Fruit fly (Drosophila melanogaster) whole organism, embryonic: ENCODE measurements around the gene lbe.

Experiments used
- CG11093 ChIP-seq: fragments of 200-800 bp; sonication (Bioruptor generic); IDR thresholded peaks from 3 replicates; pipeline ENCODE4 v1.3.6; 2022; ENCODE audit warnings: missing biosample characterization, missing genetic modification characterization
- CG12104 ChIP-seq: fragments of 200-800 bp; sonication (Bioruptor generic); optimal IDR thresholded peaks from 3 replicates; lab custom pipeline; 2016; ENCODE audit warnings: missing biosample characterization, missing genetic modification characterization
- CG14050 ChIP-seq: fragments of 200-800 bp; sonication (Bioruptor generic); IDR thresholded peaks from 3 replicates; pipeline ENCODE4 v1.3.6; 2022; ENCODE audit warnings: missing biosample characterization, missing genetic modification characterization
- CG15011 ChIP-seq: fragments of 200-800 bp; sonication (Bioruptor generic); optimal IDR thresholded peaks from 3 replicates; lab custom pipeline; 2018; ENCODE audit warnings: missing biosample characterization, mild to moderate bottlenecking, missing genetic modification characterization
- CG15479 ChIP-seq: fragments of 200-800 bp; sonication (Bioruptor generic); optimal IDR thresholded peaks from 3 replicates; lab custom pipeline; 2019; ENCODE audit warnings: missing biosample characterization, mild to moderate bottlenecking, missing genetic modification characterization, moderate library complexity
- CG15514 ChIP-seq: fragments of 200-800 bp; sonication (Bioruptor generic); optimal IDR thresholded peaks from 3 replicates; lab custom pipeline; 2017; ENCODE audit warnings: missing biosample characterization, missing genetic modification characterization, mild to moderate bottlenecking, moderate library complexity, missing genetic modification reagents
- CG16779 ChIP-seq: fragments of 200-800 bp; sonication (Bioruptor generic); IDR thresholded peaks from 2 replicates; pipeline ENCODE4 v1.3.6; 2022; ENCODE audit warnings: missing biosample characterization, missing genetic modification characterization
- CG17328 ChIP-seq: fragments of 200-800 bp; sonication (Bioruptor generic); IDR thresholded peaks from 2 replicates; pipeline ENCODE4 v1.3.6; 2022; ENCODE audit warnings: missing biosample characterization, missing genetic modification characterization
- CG2678 ChIP-seq: fragments of 200-800 bp; sonication (Bioruptor generic); optimal IDR thresholded peaks from 3 replicates; lab custom pipeline; 2019; ENCODE audit warnings: missing biosample characterization, mild to moderate bottlenecking, missing genetic modification characterization, moderate library complexity
- CG3065 ChIP-seq: fragments of 200-800 bp; sonication (Bioruptor generic); optimal IDR thresholded peaks from 2 replicates; lab custom pipeline; 2016; ENCODE audit warnings: missing biosample characterization, missing genetic modification characterization
- CG42726 ChIP-seq: fragments of 200-800 bp; sonication (Bioruptor generic); IDR thresholded peaks from 2 replicates; pipeline ENCODE4 v1.3.6; 2022; ENCODE audit warnings: missing biosample characterization, missing genetic modification characterization; ENCODE audit not compliant: partially characterized antibody
- CG4404 ChIP-seq: fragments of 200-800 bp; sonication (Bioruptor generic); IDR thresholded peaks from 2 replicates; pipeline ENCODE4 v1.3.6; 2022; ENCODE audit warnings: missing biosample characterization, missing genetic modification characterization
- CG6765 ChIP-seq: fragments of 200-800 bp; sonication (Bioruptor generic); optimal IDR thresholded peaks from 3 replicates; lab custom pipeline; 2017; ENCODE audit warnings: missing biosample characterization, mild to moderate bottlenecking, missing genetic modification characterization
- CG7556 ChIP-seq: fragments of 200-800 bp; sonication (Bioruptor generic); optimal IDR thresholded peaks from 2 replicates; lab custom pipeline; 2017; ENCODE audit warnings: missing biosample characterization, mild to moderate bottlenecking, missing genetic modification characterization
- CG7963 ChIP-seq: fragments of 200-800 bp; sonication (Bioruptor generic); IDR thresholded peaks from 3 replicates; pipeline ENCODE4 v1.3.6; 2022; ENCODE audit warnings: missing biosample characterization, missing genetic modification characterization; ENCODE audit not compliant: partially characterized antibody
- CG8388 ChIP-seq: fragments of 200-800 bp; sonication (Bioruptor generic); optimal IDR thresholded peaks from 2 replicates; lab custom pipeline; 2019; ENCODE audit warnings: missing biosample characterization, mild to moderate bottlenecking, missing genetic modification characterization, moderate library complexity
- CG9727 ChIP-seq: fragments of 200-800 bp; sonication (Bioruptor generic); optimal IDR thresholded peaks from 3 replicates; lab custom pipeline; 2017; ENCODE audit warnings: missing biosample characterization, mild to moderate bottlenecking, missing genetic modification characterization
- D ChIP-seq, 2 experiments: fragments of 200-800 bp in 1 of 2; fragments of >200 bp in 1 of 2; sonication (Bioruptor generic) in 1 of 2; optimal IDR thresholded peaks; 2 replicates in 1 of 2; 3 replicates in 1 of 2; lab custom pipeline; 2017; ENCODE audit warnings: mild to moderate bottlenecking in 1 of 2, missing biosample characterization in 1 of 2, missing genetic modification characterization in 1 of 2, missing genetic modification reagents in 1 of 2
- Dip2 ChIP-seq: fragments of 200-800 bp; sonication (Bioruptor generic); IDR thresholded peaks from 2 replicates; pipeline ENCODE4 v1.3.6; 2022; ENCODE audit warnings: missing biosample characterization, missing genetic modification characterization
- Dip3 ChIP-seq: fragments of 200-800 bp; sonication (Bioruptor generic); optimal IDR thresholded peaks from 3 replicates; lab custom pipeline; 2016; ENCODE audit warnings: missing biosample characterization, missing genetic modification characterization
- Dref ChIP-seq: fragments of 200-800 bp; sonication (Bioruptor generic); IDR thresholded peaks from 2 replicates; pipeline ENCODE4 v1.3.6; 2022; ENCODE audit warnings: missing biosample characterization, missing genetic modification characterization
- Fer3 ChIP-seq: fragments of 200-800 bp; sonication (Bioruptor generic); optimal IDR thresholded peaks from 2 replicates; lab custom pipeline; 2018; ENCODE audit warnings: missing biosample characterization, mild to moderate bottlenecking, missing genetic modification characterization, moderate library complexity
- Hr39 ChIP-seq: fragments of >200 bp; optimal IDR thresholded peaks from 2 replicates; lab custom pipeline; 2017
- Nf-YB ChIP-seq: fragments of 200-800 bp; sonication (Bioruptor generic); optimal IDR thresholded peaks from 3 replicates; lab custom pipeline; 2019; ENCODE audit warnings: missing biosample characterization, mild to moderate bottlenecking, missing genetic modification characterization, moderate library complexity
- Nf-YC ChIP-seq: fragments of 200-800 bp; optimal IDR thresholded peaks from 3 replicates; lab custom pipeline; 2019; ENCODE audit warnings: missing biosample characterization, mild to moderate bottlenecking, missing genetic modification characterization, moderate library complexity
- Ravus ChIP-seq: fragments of 200-800 bp; sonication (Bioruptor generic); IDR thresholded peaks from 2 replicates; pipeline ENCODE4 v1.3.6; 2022; ENCODE audit warnings: missing biosample characterization, missing genetic modification characterization
- Six4 ChIP-seq: fragments of 200-800 bp; sonication (Bioruptor generic); optimal IDR thresholded peaks from 2 replicates; lab custom pipeline; 2016; ENCODE audit warnings: missing biosample characterization, missing genetic modification characterization
- Xrp1 ChIP-seq: fragments of 200-800 bp; sonication (Bioruptor generic); IDR thresholded peaks from 2 replicates; pipeline ENCODE4 v1.3.6; 2022; ENCODE audit warnings: missing biosample characterization, missing genetic modification characterization
- bowl ChIP-seq: fragments of 200-800 bp; sonication (Bioruptor generic); IDR thresholded peaks from 2 replicates; pipeline ENCODE4 v1.3.6; 2022; ENCODE audit warnings: missing biosample characterization, missing genetic modification characterization
- cg ChIP-seq: fragments of 200-800 bp; sonication (Bioruptor generic); optimal IDR thresholded peaks from 3 replicates; lab custom pipeline; 2019; ENCODE audit warnings: missing biosample characterization, mild to moderate bottlenecking, missing genetic modification characterization, moderate library complexity
- dmrt99B ChIP-seq: fragments of 200-800 bp; sonication (Bioruptor generic); optimal IDR thresholded peaks from 2 replicates; lab custom pipeline; 2018; ENCODE audit warnings: missing biosample characterization, mild to moderate bottlenecking, missing genetic modification characterization, moderate library complexity
- esg ChIP-seq: fragments of 200-800 bp; sonication (Bioruptor generic); conservative IDR thresholded peaks from 2 replicates; pipeline ENCODE4 v1.3.6; 2022; ENCODE audit warnings: missing biosample characterization, missing genetic modification characterization
- ewg ChIP-seq: fragments of 200-800 bp; sonication (Bioruptor generic); optimal IDR thresholded peaks from 3 replicates; lab custom pipeline; 2017; ENCODE audit warnings: mild to moderate bottlenecking, missing biosample characterization, missing genetic modification reagents, missing genetic modification characterization
- fru ChIP-seq: fragments of >200 bp; optimal IDR thresholded peaks from 2 replicates; lab custom pipeline; 2017
- gro ChIP-seq: fragments of 200-800 bp; sonication (Bioruptor generic); optimal IDR thresholded peaks from 2 replicates; lab custom pipeline; 2016; ENCODE audit warnings: missing biosample characterization, missing genetic modification characterization
- ind ChIP-seq: fragments of 200-800 bp; sonication (Bioruptor generic); optimal IDR thresholded peaks from 3 replicates; lab custom pipeline; 2016; ENCODE audit warnings: missing biosample characterization, missing genetic modification characterization
- inv ChIP-seq: fragments of 200-800 bp; sonication (Bioruptor generic); IDR thresholded peaks from 2 replicates; pipeline ENCODE4 v1.3.6; 2022; ENCODE audit warnings: missing biosample characterization, missing genetic modification characterization; ENCODE audit not compliant: partially characterized antibody
- jumu ChIP-seq: fragments of 200-800 bp; sonication (Bioruptor generic); optimal IDR thresholded peaks from 3 replicates; lab custom pipeline; 2016; ENCODE audit warnings: missing biosample characterization, missing genetic modification characterization
- lbe ChIP-seq: fragments of 200-800 bp; sonication (Bioruptor generic); optimal IDR thresholded peaks from 2 replicates; lab custom pipeline; 2016; ENCODE audit warnings: missing biosample characterization, mild to moderate bottlenecking, missing genetic modification characterization
- oc ChIP-seq: fragments of 200-800 bp; sonication (Bioruptor generic); optimal IDR thresholded peaks from 2 replicates; lab custom pipeline; 2018; ENCODE audit warnings: missing biosample characterization, mild to moderate bottlenecking, missing genetic modification characterization, moderate library complexity
- odd ChIP-seq: fragments of 200-800 bp; sonication (Bioruptor generic); optimal IDR thresholded peaks from 2 replicates; lab custom pipeline; 2017; ENCODE audit warnings: missing biosample characterization, mild to moderate bottlenecking, missing genetic modification characterization
- prd ChIP-seq, 3 experiments: fragments of >200 bp in 2 of 3; fragments of 200-800 bp in 1 of 3; sonication (Bioruptor generic) in 1 of 3; optimal IDR thresholded peaks in 2 of 3; IDR thresholded peaks in 1 of 3; 2 replicates in 2 of 3; 3 replicates in 1 of 3; pipeline versions ENCODE4 v1.3.6 to Lab custom; 2017 to 2022; ENCODE audit warnings: missing biosample characterization in 1 of 3, missing genetic modification characterization in 1 of 3
- rib ChIP-seq: fragments of 200-800 bp; sonication (Bioruptor generic); IDR thresholded peaks from 2 replicates; pipeline ENCODE4 v1.3.6; 2022; ENCODE audit warnings: missing biosample characterization, missing genetic modification characterization
- ro ChIP-seq: fragments of 200-800 bp; sonication (Bioruptor generic); IDR thresholded peaks from 2 replicates; pipeline ENCODE4 v1.3.6; 2022; ENCODE audit warnings: missing biosample characterization, missing genetic modification characterization
- sens ChIP-seq: fragments of 200-800 bp; sonication (Bioruptor generic); peaks from one replicate; lab custom pipeline; 2016; ENCODE audit warnings: missing biosample characterization, missing genetic modification characterization
- sob ChIP-seq: fragments of 200-800 bp; sonication (Bioruptor generic); IDR thresholded peaks from 2 replicates; pipeline ENCODE4 v1.3.6; 2022; ENCODE audit warnings: missing biosample characterization, missing genetic modification characterization
- vnd ChIP-seq: fragments of 200-800 bp; sonication (Bioruptor generic); IDR thresholded peaks from 3 replicates; pipeline ENCODE4 v1.3.6; 2022; ENCODE audit warnings: missing biosample characterization, missing genetic modification characterization; ENCODE audit not compliant: partially characterized antibody
- zen ChIP-seq: fragments of 200-800 bp; sonication (Bioruptor generic); optimal IDR thresholded peaks from 3 replicates; lab custom pipeline; 2018; ENCODE audit warnings: missing biosample characterization, mild to moderate bottlenecking, missing genetic modification characterization, moderate library complexity

lbe gene

DNA sequence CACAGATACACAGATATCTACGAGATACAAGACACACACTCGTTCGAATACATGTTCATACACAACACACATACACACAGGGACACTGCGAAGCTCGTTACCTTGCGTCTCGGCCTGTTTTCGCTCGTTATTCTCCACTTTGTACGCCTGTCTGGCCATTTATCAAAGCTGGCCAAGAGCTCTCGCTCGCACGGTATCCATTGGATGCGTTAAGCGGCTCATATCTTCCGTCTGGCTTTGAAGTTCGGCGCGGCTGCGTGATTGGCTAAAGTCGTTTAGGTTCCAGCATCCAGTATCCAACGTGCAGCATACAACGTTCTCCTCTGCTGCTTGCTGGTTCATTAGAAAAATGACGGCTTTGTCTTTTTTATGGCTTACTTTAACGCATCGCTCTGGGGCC, 10.4 kb upstream of the lbe start:
- TF ChIP-seq cg (GFP tag; lab: Kevin White, UChicago) = peak; percentile 38
- no peak for TF ChIP-seq Xrp1 (GFP tag; lab: Robert Waterston, UW)
- no peak for TF ChIP-seq bowl
- TF ChIP-seq oc (tag; lab: Kevin White, UChicago) = peak; percentile 17
- TF ChIP-seq CG15011 (GFP tag; lab: Kevin White, UChicago) = no peak
- no peak for TF ChIP-seq Ravus (GFP tag; lab: Robert Waterston, UW)
- TF ChIP-seq CG14050 (GFP tag; lab: Robert Waterston, UW) = no peak
- peak; percentile 92 for TF ChIP-seq Nf-YB (GFP tag; lab: Kevin White, UChicago)
- no peak for TF ChIP-seq vnd (GFP tag; lab: Robert Waterston, UW)
- no peak for TF ChIP-seq sob
- TF ChIP-seq Nf-YC (tag; lab: Kevin White, UChicago) = peak; percentile 85

DNA sequence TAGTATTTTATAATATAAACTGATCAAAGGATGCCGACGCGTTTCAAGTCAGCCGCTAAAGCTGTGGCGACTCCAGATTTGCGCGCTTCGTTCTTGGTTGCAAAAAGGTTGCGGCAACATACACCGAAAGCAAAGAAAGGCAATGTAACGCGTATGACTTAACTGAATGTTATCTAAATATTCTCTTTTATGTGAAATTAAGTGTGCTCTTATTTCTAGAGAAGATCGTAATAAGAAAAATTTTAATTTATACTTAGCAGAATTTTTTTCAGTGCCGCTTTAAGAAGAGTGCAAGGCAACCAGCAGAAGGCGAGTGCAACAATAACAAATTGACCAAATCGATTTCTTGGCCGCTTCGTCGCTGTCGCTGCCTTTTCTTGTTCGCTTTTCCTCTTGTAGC, 5.8 kb upstream of the lbe start:
- TF ChIP-seq Fer3 (tag; lab: Kevin White, UChicago) (no peak), rib (GFP tag; lab: Robert Waterston, UW) (no peak), sob (no peak), sens (GFP tag; lab: Kevin White, UChicago) (peak; percentile 36), CG11093 (no peak), prd (optimal IDR thresholded peaks at IDR 0.05; lab: Kevin White, UChicago) (no peak), prd (GFP tag; IDR thresholded peaks at IDR 0.05; lab: Robert Waterston, UW) (peak; percentile 61; the same call in 2 of the 3 replicates), CG8388 (no peak), CG17328 (peak; percentile 12; the same call in 1 of the 2 replicates), CG9727 (GFP tag; lab: Kevin White, UChicago) (peak; percentile 17), fru (no peak), Dip2 (GFP tag; lab: Robert Waterston, UW) (no peak), Xrp1 (GFP tag; lab: Robert Waterston, UW) (peak; percentile 15; the same call in 1 of the 2 replicates), lbe (GFP tag; lab: Kevin White, UChicago) (peak; percentile 41)

DNA sequence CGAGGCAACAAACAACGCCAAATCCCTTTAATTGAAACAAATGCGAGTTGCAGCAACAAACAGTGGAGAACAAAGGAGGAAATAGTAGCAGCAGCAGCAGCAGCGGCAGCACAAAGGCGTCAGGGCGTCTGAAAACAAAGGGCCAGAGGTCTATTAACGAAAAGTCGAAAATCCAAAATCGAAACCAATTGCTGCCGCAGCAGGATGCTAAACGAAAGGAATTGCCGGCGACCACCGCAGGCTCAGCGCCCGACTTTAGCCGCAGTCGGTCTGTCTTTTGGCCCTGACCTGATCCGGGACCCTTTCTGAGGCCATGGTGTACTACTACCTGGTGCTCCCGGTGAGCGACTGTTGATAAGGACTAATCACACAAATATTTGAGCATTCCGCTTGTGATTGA, 1.3 kb upstream of the lbe start:
- TF ChIP-seq ro (GFP tag; lab: Robert Waterston, UW) = no peak
- TF ChIP-seq esg = no peak
- TF ChIP-seq Six4 (GFP tag; lab: Kevin White, UChicago) = no peak
- TF ChIP-seq CG15514 = no peak
- TF ChIP-seq zen = peak; percentile 94
- no peak for TF ChIP-seq jumu (GFP tag; lab: Kevin White, UChicago)
- TF ChIP-seq CG42726 (GFP tag; lab: Robert Waterston, UW) = no peak
- TF ChIP-seq CG2678 (tag; lab: Kevin White, UChicago) = no peak
- no peak for TF ChIP-seq dmrt99B (tag; lab: Kevin White, UChicago)
- TF ChIP-seq Hr39 = no peak
- TF ChIP-seq CG15479 (GFP tag; lab: Kevin White, UChicago) = peak; percentile 46
- no peak for TF ChIP-seq prd (optimal IDR thresholded peaks at IDR 0.05; lab: Kevin White, UChicago)
- TF ChIP-seq prd (GFP tag; IDR thresholded peaks at IDR 0.05; lab: Robert Waterston, UW) = 0 out of 3 replicates have a peak, but pooled peaks have one; percentile 21
- no peak for TF ChIP-seq Dip3 (GFP tag; lab: Kevin White, UChicago)
- peak; percentile 10 for TF ChIP-seq odd
- no peak for TF ChIP-seq CG3065 (GFP tag; lab: Kevin White, UChicago)
- TF ChIP-seq sob = no peak
- no peak for TF ChIP-seq CG7963 (GFP tag; lab: Robert Waterston, UW)
- no peak for TF ChIP-seq inv
- TF ChIP-seq CG16779 (GFP tag; lab: Robert Waterston, UW) = no peak
- TF ChIP-seq ewg (GFP tag; lab: Kevin White, UChicago) = no peak
- TF ChIP-seq CG6765 (GFP tag; lab: Kevin White, UChicago) = no peak
- TF ChIP-seq CG4404 (GFP tag; lab: Robert Waterston, UW) = no peak
- TF ChIP-seq ind (GFP tag; lab: Kevin White, UChicago) = no peak
- TF ChIP-seq D (optimal IDR thresholded peaks at IDR 0.05; lab: Kevin White, UChicago) = peak; percentile 61
- TF ChIP-seq D (GFP tag; optimal IDR thresholded peaks at IDR 0.05; lab: Kevin White, UChicago) = no peak
- TF ChIP-seq gro = no peak
- no peak for TF ChIP-seq CG12104
- no peak for TF ChIP-seq CG7556 (GFP tag; lab: Kevin White, UChicago)
- 0 out of 2 replicates have a peak, but pooled peaks have one; percentile 24 for TF ChIP-seq Dref (GFP tag; lab: Robert Waterston, UW)
